Fruit fly (Drosophila melanogaster) whole organism: Measurements from ENCODE around the gene cpb.

Experiments used
- CG8478 ChIP-seq: fragments of >200 bp; optimal IDR thresholded peaks from 2 replicates; lab custom pipeline; 2018; ENCODE audit warnings: inconsistent platforms
- Dll ChIP-seq: fragments of >200 bp; optimal IDR thresholded peaks from 2 replicates; lab custom pipeline; 2017
- EcR ChIP-seq, 2 experiments: fragments of >200 bp; optimal IDR thresholded peaks; 2 replicates each; lab custom pipeline; 2017; ENCODE audit warnings: missing biosample characterization in 2 of 2, missing genetic modification characterization in 2 of 2, missing genetic modification reagents in 2 of 2
- pan ChIP-seq: fragments of >200 bp; optimal IDR thresholded peaks from 2 replicates; lab custom pipeline; 2017
- psq ChIP-seq: fragments of >200 bp; optimal IDR thresholded peaks from 2 replicates; lab custom pipeline; 2017
- usp ChIP-seq: fragments of >200 bp; optimal IDR thresholded peaks from 2 replicates; lab custom pipeline; 2017; ENCODE audit warnings: missing biosample characterization, missing genetic modification characterization, mixed read lengths

The cpb gene

DNA sequence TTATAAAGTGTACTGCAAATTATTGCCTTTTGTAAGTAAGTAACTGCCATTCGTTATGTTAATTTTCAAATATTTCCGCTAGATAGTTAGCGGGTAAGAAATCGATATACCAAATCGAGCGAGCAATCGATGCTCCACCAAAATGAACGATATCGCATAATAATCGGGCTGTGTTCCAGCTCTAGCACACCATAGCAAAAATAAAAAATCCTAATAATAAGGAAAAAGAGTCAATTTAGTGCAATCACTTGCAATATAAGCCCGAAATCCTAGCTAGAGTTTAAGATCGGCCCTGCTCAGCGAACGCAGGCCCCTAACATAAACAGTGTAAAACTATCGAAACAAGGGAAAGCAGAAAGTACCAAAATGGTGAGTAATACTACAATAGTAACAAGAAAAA lies at the start of gene cpb:
Gene cpb (plus strand): TSS at position 157 of the 400 bp plus-strand sequence.
- no peak for TF ChIP-seq psq
- no peak for TF ChIP-seq Dll (lab: Kevin White, UChicago)
- TF ChIP-seq pan (lab: Kevin White, UChicago): no peak
- no peak for TF ChIP-seq CG8478 (lab: Kevin White, UChicago)
- no peak for TF ChIP-seq usp (GFP tag; lab: Kevin White, UChicago)
- no peak for TF ChIP-seq EcR (GFP tag; optimal IDR thresholded peaks at IDR 0.05; lab: Kevin White, UChicago)

DNA sequence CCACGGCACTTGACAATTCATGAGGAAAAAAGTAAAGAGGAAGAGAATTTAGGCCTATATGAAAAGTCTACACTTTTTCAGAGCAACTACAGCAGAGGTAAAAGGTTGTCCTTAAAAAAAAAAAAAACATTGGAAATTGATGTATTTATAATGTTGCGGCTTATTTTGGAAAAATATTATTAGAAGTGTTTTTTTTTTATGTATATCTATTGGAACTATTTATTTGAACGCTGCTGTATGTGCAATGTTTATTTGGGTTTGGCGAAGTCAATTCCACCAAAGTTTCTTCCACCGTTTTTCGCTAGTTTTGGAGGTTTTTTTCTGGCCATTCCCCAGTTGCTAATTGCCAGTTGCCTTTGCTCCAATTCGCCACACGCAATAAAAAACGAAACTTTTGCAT lies 48.8 kb upstream of the cpb start:
- no peak for TF ChIP-seq EcR (GFP tag; optimal IDR thresholded peaks at IDR 0.05; lab: Kevin White, UChicago)
- no peak for TF ChIP-seq psq
- no peak for TF ChIP-seq Dll (lab: Kevin White, UChicago)
- no peak for TF ChIP-seq usp (GFP tag; lab: Kevin White, UChicago)
- TF ChIP-seq CG8478 (lab: Kevin White, UChicago): no peak
- TF ChIP-seq pan (lab: Kevin White, UChicago): no peak

DNA sequence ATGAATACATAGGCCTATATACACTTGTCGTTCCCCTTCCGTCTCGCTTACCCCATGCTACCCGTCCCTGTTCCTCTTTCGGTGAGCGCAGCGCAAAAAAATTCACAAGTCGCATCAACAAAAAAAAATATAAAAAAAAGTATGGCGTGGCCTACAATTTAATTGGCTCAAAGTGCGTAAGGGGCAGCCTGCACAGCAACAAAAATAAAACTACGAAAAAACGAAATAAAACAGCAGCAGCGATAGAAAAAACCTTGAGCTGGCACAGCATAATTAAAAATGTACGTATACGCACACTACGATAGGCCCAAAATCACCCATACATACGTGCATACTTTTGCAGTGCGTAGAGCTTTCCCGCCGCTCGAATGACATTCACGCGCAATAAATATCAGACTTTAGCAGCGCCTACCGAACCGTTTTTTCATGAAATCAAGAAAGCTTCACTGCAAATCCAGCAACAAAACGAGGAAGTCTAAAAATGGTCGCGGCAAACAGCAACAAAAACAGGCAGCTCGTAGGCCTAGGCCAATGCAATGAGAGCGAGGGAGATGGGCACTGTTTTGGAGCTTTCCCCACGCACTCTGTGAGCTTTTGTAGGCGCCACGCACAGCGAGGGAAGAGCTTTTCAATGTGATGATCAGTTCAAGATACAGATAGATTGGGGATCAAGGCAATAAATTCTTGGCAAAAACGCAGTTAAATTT lies 47.7 kb upstream of the cpb start:
- TF ChIP-seq psq (no peak), EcR (GFP tag; optimal IDR thresholded peaks at IDR 0.05; lab: Kevin White, UChicago) (no peak), pan (lab: Kevin White, UChicago) (no peak), usp (GFP tag; lab: Kevin White, UChicago) (no peak), Dll (lab: Kevin White, UChicago) (no peak), CG8478 (lab: Kevin White, UChicago) (no peak)

DNA sequence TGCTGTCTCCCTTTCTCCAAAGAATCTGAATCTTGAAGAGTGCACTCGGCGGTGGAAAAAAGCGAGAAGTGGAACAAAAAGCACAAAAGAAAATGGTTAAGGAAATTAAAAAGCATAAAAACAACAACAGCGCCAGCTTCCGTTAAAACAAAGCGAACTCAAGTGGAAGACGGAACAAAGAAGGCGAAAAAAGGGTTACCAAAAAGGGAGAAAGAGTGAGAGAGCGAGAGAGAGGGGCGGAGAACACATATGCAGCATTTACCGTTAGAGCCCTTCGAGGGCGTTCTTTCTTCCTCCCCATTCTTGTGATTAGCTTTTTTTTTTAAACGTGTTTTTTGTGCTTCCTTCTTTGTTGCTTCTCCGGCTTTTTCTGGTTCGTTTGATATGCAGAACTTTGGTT lies 46.6 kb upstream of the cpb start:
- TF ChIP-seq Dll (lab: Kevin White, UChicago) (no peak), usp (GFP tag; lab: Kevin White, UChicago) (no peak), CG8478 (lab: Kevin White, UChicago) (no peak), psq (no peak), pan (lab: Kevin White, UChicago) (no peak), EcR (GFP tag; optimal IDR thresholded peaks at IDR 0.05; lab: Kevin White, UChicago) (no peak)

DNA sequence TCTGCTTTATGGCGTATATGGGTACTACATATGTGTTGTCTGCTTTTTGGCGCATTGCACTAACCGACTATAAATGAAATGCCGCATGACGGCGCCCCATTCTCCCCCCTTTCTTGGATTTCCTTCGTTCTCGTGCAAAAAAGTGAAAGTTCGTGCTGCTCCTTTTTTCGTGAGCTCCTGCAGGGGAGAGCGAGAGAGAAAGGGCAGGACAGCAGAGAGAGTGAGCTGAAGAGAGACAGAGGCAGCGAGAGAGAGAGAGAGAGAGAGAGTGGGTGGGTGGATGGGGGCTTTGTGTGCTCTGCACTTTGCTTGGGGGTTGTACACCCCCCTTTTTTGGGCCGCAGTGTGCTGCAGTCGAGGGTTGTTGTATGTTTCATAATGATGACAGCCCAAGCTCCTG lies 41.6 kb upstream of the cpb start:
- TF ChIP-seq psq: no peak
- TF ChIP-seq Dll (lab: Kevin White, UChicago): no peak
- TF ChIP-seq EcR (GFP tag; optimal IDR thresholded peaks at IDR 0.05; lab: Kevin White, UChicago): no peak
- no peak for TF ChIP-seq CG8478 (lab: Kevin White, UChicago)
- TF ChIP-seq usp (GFP tag; lab: Kevin White, UChicago): no peak
- TF ChIP-seq pan (lab: Kevin White, UChicago): no peak

DNA sequence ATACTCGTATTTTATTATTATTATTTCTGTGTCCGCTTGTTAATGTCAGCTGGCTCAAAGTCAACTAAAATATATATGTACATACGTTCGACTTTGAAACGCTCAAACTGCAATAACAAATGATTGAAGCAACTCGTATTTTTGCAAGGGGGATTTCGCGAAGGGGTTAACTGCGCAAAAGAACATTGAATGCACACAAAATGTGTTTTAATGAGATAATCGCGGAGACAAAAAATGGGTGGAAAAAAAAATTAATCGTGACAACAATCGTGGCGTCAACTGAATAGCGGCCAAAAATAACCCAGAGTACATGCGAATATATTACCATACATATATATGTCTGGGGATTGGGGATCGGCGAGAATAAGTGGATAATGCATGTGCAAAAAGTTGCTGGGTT lies 38.8 kb upstream of the cpb start:
- TF ChIP-seq Dll (lab: Kevin White, UChicago) (no peak), EcR (GFP tag; optimal IDR thresholded peaks at IDR 0.05; lab: Kevin White, UChicago) (no peak), CG8478 (lab: Kevin White, UChicago) (no peak), usp (GFP tag; lab: Kevin White, UChicago) (no peak), pan (lab: Kevin White, UChicago) (no peak), psq (no peak)

DNA sequence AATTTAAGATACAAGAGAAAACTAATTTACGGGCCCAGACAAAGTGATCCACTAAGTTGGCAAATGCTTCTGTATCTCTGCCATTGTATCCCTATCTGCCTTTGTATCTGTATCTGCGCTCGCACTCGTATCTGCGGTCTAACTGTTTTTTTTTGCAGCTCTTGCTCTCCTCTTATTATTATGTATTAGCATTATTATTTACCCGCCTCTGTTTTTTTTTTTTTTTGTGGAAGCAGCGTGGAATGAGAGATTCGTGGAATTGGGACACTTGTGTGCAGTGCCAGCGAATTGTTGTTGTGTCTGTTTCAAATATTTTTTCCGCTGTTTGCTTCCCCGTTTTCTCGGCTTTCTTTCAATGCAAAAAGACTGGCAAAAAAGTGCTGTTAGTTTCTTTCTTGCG lies 37.9 kb upstream of the cpb start:
- TF ChIP-seq psq: no peak
- TF ChIP-seq CG8478 (lab: Kevin White, UChicago): no peak
- no peak for TF ChIP-seq pan (lab: Kevin White, UChicago)
- TF ChIP-seq usp (GFP tag; lab: Kevin White, UChicago): no peak
- no peak for TF ChIP-seq EcR (GFP tag; optimal IDR thresholded peaks at IDR 0.05; lab: Kevin White, UChicago)

DNA sequence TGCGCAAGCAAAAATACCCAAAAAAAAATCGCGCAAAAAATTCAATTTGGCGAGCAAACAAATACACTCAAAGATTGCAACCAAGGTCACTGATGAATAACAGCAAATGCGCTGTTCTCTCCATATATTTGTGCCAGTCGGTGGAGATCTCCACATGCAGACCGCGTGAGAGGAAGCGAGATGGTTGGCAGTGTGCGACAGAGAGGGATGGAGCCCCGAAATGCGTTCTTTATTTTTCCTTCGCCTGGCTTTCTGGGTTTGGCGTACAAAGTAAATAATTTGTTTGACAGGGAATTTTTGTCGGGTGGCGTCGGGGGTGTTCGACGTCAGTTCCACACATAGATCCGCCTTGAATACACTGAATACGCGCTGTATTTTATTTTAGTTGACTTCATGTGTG lies 37.2 kb upstream of the cpb start:
- TF ChIP-seq usp (GFP tag; lab: Kevin White, UChicago) (no peak), psq (no peak), pan (lab: Kevin White, UChicago) (no peak), EcR (GFP tag; optimal IDR thresholded peaks at IDR 0.05; lab: Kevin White, UChicago) (no peak), CG8478 (lab: Kevin White, UChicago) (no peak), Dll (lab: Kevin White, UChicago) (no peak)

DNA sequence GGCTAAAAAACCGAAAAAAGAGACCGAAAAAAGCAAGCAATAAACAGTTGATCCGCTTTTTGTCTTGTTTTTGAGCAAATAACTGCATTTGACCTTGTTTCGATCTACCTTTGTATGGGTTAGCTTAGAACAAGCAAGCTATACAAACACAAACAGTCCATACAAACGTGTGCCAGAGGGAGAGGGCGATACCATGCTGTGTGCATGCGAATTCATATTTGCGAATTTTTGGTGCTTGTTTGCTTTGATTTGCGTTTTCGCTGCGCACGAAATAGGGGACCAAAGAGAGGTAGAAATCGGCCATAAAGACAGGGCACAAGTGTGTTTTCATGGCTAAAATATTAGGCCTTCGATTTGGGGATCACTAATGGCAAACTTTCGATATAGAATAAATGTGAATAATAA lies 36.1 kb upstream of the cpb start:
- TF ChIP-seq CG8478 (lab: Kevin White, UChicago) (no peak), usp (GFP tag; lab: Kevin White, UChicago) (no peak), psq (no peak), EcR (GFP tag; optimal IDR thresholded peaks at IDR 0.05; lab: Kevin White, UChicago) (no peak), pan (lab: Kevin White, UChicago) (no peak), Dll (lab: Kevin White, UChicago) (no peak)

DNA sequence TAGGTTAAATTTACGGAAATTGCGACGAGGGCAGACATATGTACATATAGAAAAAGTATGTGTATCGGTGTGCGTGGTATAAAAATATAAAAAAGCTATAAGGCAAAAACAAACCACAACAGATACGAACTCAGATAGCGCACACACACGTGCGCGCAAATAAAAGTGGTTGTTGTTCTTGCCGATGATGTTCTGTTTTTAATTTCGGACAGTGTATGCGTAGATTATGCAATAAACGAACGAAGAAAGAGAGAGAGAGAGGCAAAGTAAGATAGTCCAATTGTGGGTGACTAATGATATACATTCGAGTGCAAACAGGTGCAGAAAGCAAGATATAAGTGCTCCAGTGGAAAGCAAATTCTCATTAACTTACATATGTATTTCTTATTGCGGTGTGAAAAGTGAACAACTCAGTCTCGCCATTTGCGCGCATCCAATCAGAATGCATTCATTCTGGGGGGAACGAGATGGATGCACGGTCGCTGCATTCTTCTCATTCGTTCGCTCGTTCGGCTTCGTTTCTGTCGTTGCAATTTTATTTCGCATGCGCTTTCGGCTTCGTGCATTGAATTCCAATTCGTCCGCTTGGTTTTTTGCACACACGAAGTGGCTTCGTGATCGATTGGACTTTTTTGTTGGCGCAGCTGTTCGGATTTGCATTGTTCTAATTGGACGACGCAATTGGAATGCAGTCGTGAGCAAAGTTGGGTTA lies 35.2 kb upstream of the cpb start:
- no peak for TF ChIP-seq EcR (GFP tag; optimal IDR thresholded peaks at IDR 0.05; lab: Kevin White, UChicago)
- TF ChIP-seq Dll (lab: Kevin White, UChicago): no peak
- no peak for TF ChIP-seq pan (lab: Kevin White, UChicago)
- TF ChIP-seq CG8478 (lab: Kevin White, UChicago): peak; percentile 80
- no peak for TF ChIP-seq psq
- TF ChIP-seq usp (GFP tag; lab: Kevin White, UChicago): no peak

DNA sequence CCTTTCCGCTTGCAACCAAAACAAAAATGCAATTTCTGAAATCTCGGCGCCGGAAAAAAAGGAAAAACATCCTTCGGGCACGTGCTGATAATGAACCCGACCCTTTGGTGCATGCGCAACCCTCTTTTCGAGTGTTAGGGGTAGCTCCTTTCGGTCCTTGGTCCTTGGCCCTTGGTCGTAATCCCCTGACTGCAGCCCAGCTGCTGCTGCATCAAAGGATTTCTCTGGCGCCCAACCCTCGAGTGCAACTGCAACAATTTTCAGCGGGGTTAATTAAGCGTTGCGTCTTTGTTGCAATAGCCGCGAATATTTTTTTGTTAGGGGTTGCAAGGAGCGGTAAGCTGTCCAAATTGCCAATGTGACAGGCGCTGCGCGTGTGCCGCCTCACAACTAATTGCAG lies 34.3 kb upstream of the cpb start:
- no peak for TF ChIP-seq EcR (GFP tag; optimal IDR thresholded peaks at IDR 0.05; lab: Kevin White, UChicago)
- no peak for TF ChIP-seq pan (lab: Kevin White, UChicago)
- TF ChIP-seq psq: no peak
- TF ChIP-seq usp (GFP tag; lab: Kevin White, UChicago): no peak
- no peak for TF ChIP-seq CG8478 (lab: Kevin White, UChicago)
- TF ChIP-seq Dll (lab: Kevin White, UChicago): no peak
